Fruit fly (Drosophila melanogaster): ENCODE results near the gene CG6908.

- TF ChIP-seq CG3281 (GFP tag; optimal IDR thresholded peaks at IDR 0.05) (no peak), CG18599 (GFP tag; optimal IDR thresholded peaks at IDR 0.05) (no peak), jing (GFP tag; optimal IDR thresholded peaks at IDR 0.05) (no peak), Hr51 (GFP tag; optimal IDR thresholded peaks at IDR 0.05) (no peak), CG4854 (GFP tag; optimal IDR thresholded peaks at IDR 0.05) (no peak), ttk (GFP tag; IDR thresholded peaks at IDR 0.05) (no peak), shn (GFP tag; optimal IDR thresholded peaks at IDR 0.05) (no peak), MESR4 (GFP tag; optimal IDR thresholded peaks at IDR 0.05) (no peak), Xrp1 (GFP tag; IDR thresholded peaks at IDR 0.05) (no peak), CG12769 (tag; optimal IDR thresholded peaks at IDR 0.05) (no peak)
Observed at dm6 chr3R:11721593-11721992, 31.7 kb upstream of the CG6908 start, which contains the start of gene CG12594.
